Fruit fly (Drosophila melanogaster) whole organism, embryonic: ENCODE results near the gene CG2124.
A peak's percentile ranks its signal among the peaks of the same experiment; 100 is the strongest.

Source experiments
- Aef1 ChIP-seq: fragments of 200-800 bp; sonication (Bioruptor generic); IDR thresholded peaks from 3 replicates; pipeline ENCODE4 v1.3.6; 2022; ENCODE audit warnings: missing biosample characterization, missing genetic modification characterization
- Antp ChIP-seq: fragments of 200-800 bp; sonication (Bioruptor generic); optimal IDR thresholded peaks from 3 replicates; lab custom pipeline; 2016; ENCODE audit warnings: missing biosample characterization, missing genetic modification characterization
- CG10543 ChIP-seq: fragments of 200-800 bp; sonication (Bioruptor generic); optimal IDR thresholded peaks from 3 replicates; lab custom pipeline; 2017; ENCODE audit warnings: missing biosample characterization, mild to moderate bottlenecking, missing genetic modification characterization, moderate library complexity
- CG10654 ChIP-seq: fragments of 200-800 bp; sonication (Bioruptor generic); optimal IDR thresholded peaks from 2 replicates; lab custom pipeline; 2016; ENCODE audit warnings: missing biosample characterization, missing genetic modification characterization
- CG10959 ChIP-seq: fragments of 200-800 bp; sonication (Bioruptor generic); IDR thresholded peaks from 2 replicates; pipeline ENCODE4 v1.3.6; 2022; ENCODE audit warnings: missing biosample characterization, missing genetic modification characterization
- CG11085 ChIP-seq: fragments of 200-800 bp; sonication (Bioruptor generic); IDR thresholded peaks from 2 replicates; pipeline ENCODE4 v1.3.6; 2022; ENCODE audit warnings: missing biosample characterization, missing genetic modification characterization
- CG12769 ChIP-seq: fragments of 200-800 bp; sonication (Bioruptor generic); optimal IDR thresholded peaks from 2 replicates; lab custom pipeline; 2019; ENCODE audit warnings: missing biosample characterization, mild to moderate bottlenecking, missing genetic modification characterization, moderate library complexity
- CG13287 ChIP-seq: fragments of 200-800 bp; sonication (Bioruptor generic); IDR thresholded peaks from 2 replicates; pipeline ENCODE4 v1.3.6; 2022; ENCODE audit warnings: missing biosample characterization, missing genetic modification characterization; ENCODE audit not compliant: partially characterized antibody
- CG14710 ChIP-seq: fragments of 200-800 bp; sonication (Bioruptor generic); optimal IDR thresholded peaks from 3 replicates; lab custom pipeline; 2019; ENCODE audit warnings: missing biosample characterization, mild to moderate bottlenecking, missing genetic modification characterization, moderate library complexity
- CG16813 ChIP-seq: fragments of 200-800 bp; sonication (Bioruptor generic); IDR thresholded peaks from 3 replicates; pipeline ENCODE4 v1.3.6; 2022; ENCODE audit warnings: missing biosample characterization, missing genetic modification characterization; ENCODE audit not compliant: partially characterized antibody
- CG17385 ChIP-seq: fragments of 200-800 bp; sonication (Bioruptor generic); optimal IDR thresholded peaks from 3 replicates; lab custom pipeline; 2018; ENCODE audit warnings: missing biosample characterization, mild to moderate bottlenecking, missing genetic modification characterization
- CG1832 ChIP-seq: fragments of 200-800 bp; sonication (Bioruptor generic); optimal IDR thresholded peaks from 2 replicates; lab custom pipeline; 2017; ENCODE audit warnings: missing biosample characterization, mild to moderate bottlenecking, missing genetic modification characterization, inconsistent platforms
- CG2199 ChIP-seq: fragments of 200-800 bp; sonication (Bioruptor generic); IDR thresholded peaks from 3 replicates; pipeline ENCODE4 v1.3.6; 2022; ENCODE audit warnings: missing biosample characterization, missing genetic modification characterization
- CG2712 ChIP-seq: fragments of 200-800 bp; optimal IDR thresholded peaks from 3 replicates; lab custom pipeline; 2019; ENCODE audit warnings: missing biosample characterization, mild to moderate bottlenecking, missing genetic modification characterization, moderate library complexity
- CG30403 ChIP-seq: fragments of 200-800 bp; sonication (Bioruptor generic); optimal IDR thresholded peaks from 3 replicates; lab custom pipeline; 2016; ENCODE audit warnings: missing biosample characterization, missing genetic modification characterization
- CG33557 ChIP-seq: fragments of 200-800 bp; sonication (Bioruptor generic); optimal IDR thresholded peaks from 2 replicates; lab custom pipeline; 2019; ENCODE audit warnings: missing biosample characterization, mild to moderate bottlenecking, missing genetic modification characterization, moderate library complexity
- CG34422 ChIP-seq: fragments of 200-800 bp; sonication (Bioruptor generic); IDR thresholded peaks from 3 replicates; pipeline ENCODE4 v1.3.6; 2022; ENCODE audit warnings: missing biosample characterization, missing genetic modification characterization
- CG3838 ChIP-seq: fragments of 200-800 bp; sonication (Bioruptor generic); optimal IDR thresholded peaks from 3 replicates; lab custom pipeline; 2016; ENCODE audit warnings: missing biosample characterization, missing genetic modification characterization
- CG4404 ChIP-seq: fragments of 200-800 bp; sonication (Bioruptor generic); IDR thresholded peaks from 2 replicates; pipeline ENCODE4 v1.3.6; 2022; ENCODE audit warnings: missing biosample characterization, missing genetic modification characterization
- CG8290 ChIP-seq, 3 experiments: fragments of 200-800 bp; sonication (Bioruptor generic); optimal IDR thresholded peaks; 2 replicates each; lab custom pipeline; 2016 to 2019; ENCODE audit warnings: missing biosample characterization in 3 of 3, missing genetic modification characterization in 3 of 3, mild to moderate bottlenecking in 2 of 3, moderate library complexity in 1 of 3
- CG8478 ChIP-seq: fragments of >200 bp; optimal IDR thresholded peaks from 2 replicates; lab custom pipeline; 2018
- CoRest ChIP-seq: fragments of 200-800 bp; sonication (Bioruptor generic); optimal IDR thresholded peaks from 3 replicates; lab custom pipeline; 2018; ENCODE audit warnings: missing biosample characterization, mild to moderate bottlenecking, missing genetic modification characterization, moderate library complexity
- Eip74EF ChIP-seq, 2 experiments: fragments of 200-800 bp in 1 of 2; fragments of >200 bp in 1 of 2; sonication (Bioruptor generic) in 1 of 2; optimal IDR thresholded peaks; 2 replicates each; lab custom pipeline; 2017 to 2019; ENCODE audit warnings: missing biosample characterization in 2 of 2, missing genetic modification characterization in 2 of 2, mild to moderate bottlenecking in 1 of 2, moderate library complexity in 1 of 2
- Hand ChIP-seq: fragments of 200-800 bp; sonication (Bioruptor generic); optimal IDR thresholded peaks from 2 replicates; lab custom pipeline; 2017; ENCODE audit warnings: mild to moderate bottlenecking, missing biosample characterization, missing genetic modification reagents, missing genetic modification characterization
- Mad ChIP-seq: fragments of 200-800 bp; sonication (Bioruptor generic); optimal IDR thresholded peaks from 2 replicates; lab custom pipeline; 2016; ENCODE audit warnings: missing biosample characterization, missing genetic modification characterization
- Nf-YA ChIP-seq: fragments of 200-800 bp; sonication (Bioruptor generic); IDR thresholded peaks from 2 replicates; pipeline ENCODE4 v1.3.6; 2022; ENCODE audit warnings: missing biosample characterization, missing genetic modification characterization
- TFAM ChIP-seq: fragments of 200-800 bp; sonication (Bioruptor generic); optimal IDR thresholded peaks from 2 replicates; lab custom pipeline; 2017; ENCODE audit warnings: missing biosample characterization, missing genetic modification characterization, inconsistent platforms
- bcd ChIP-seq: fragments of 200-800 bp; sonication (Bioruptor generic); optimal IDR thresholded peaks from 2 replicates; lab custom pipeline; 2017; ENCODE audit warnings: missing biosample characterization, mild to moderate bottlenecking, missing genetic modification characterization
- chm ChIP-seq: fragments of 200-800 bp; sonication (Bioruptor generic); IDR thresholded peaks from 2 replicates; pipeline ENCODE4 v1.3.6; 2022; ENCODE audit warnings: missing biosample characterization, missing genetic modification characterization
- dan ChIP-seq: fragments of 200-800 bp; sonication (Bioruptor generic); IDR thresholded peaks from 2 replicates; pipeline ENCODE4 v1.3.6; 2022; ENCODE audit warnings: missing biosample characterization, missing genetic modification characterization
- dysf ChIP-seq: fragments of 200-800 bp; sonication (Bioruptor generic); IDR thresholded peaks from 3 replicates; pipeline ENCODE4 v1.3.6; 2022; ENCODE audit warnings: missing biosample characterization, missing genetic modification characterization
- gce ChIP-seq: fragments of 200-800 bp; sonication (Bioruptor generic); IDR thresholded peaks from 3 replicates; pipeline ENCODE4 v1.3.6; 2022; ENCODE audit warnings: missing biosample characterization, missing genetic modification characterization
- grau ChIP-seq: fragments of 200-800 bp; optimal IDR thresholded peaks from 3 replicates; lab custom pipeline; 2019; ENCODE audit warnings: missing biosample characterization, mild to moderate bottlenecking, missing genetic modification characterization, moderate library complexity
- gro ChIP-seq: fragments of 200-800 bp; sonication (Bioruptor generic); optimal IDR thresholded peaks from 2 replicates; lab custom pipeline; 2016; ENCODE audit warnings: missing biosample characterization, missing genetic modification characterization
- inv ChIP-seq: fragments of 200-800 bp; sonication (Bioruptor generic); IDR thresholded peaks from 2 replicates; pipeline ENCODE4 v1.3.6; 2022; ENCODE audit warnings: missing biosample characterization, missing genetic modification characterization; ENCODE audit not compliant: partially characterized antibody
- klu ChIP-seq: fragments of 200-800 bp; sonication (Bioruptor generic); IDR thresholded peaks from 2 replicates; pipeline ENCODE4 v1.3.6; 2022; ENCODE audit warnings: missing biosample characterization, missing genetic modification characterization
- lov ChIP-seq, 2 experiments: fragments of 200-800 bp in 1 of 2; fragments of >200 bp in 1 of 2; sonication (Bioruptor generic) in 1 of 2; IDR thresholded peaks in 1 of 2; optimal IDR thresholded peaks in 1 of 2; 2 replicates in 1 of 2; 3 replicates in 1 of 2; pipeline versions ENCODE4 v1.3.6 to Lab custom; 2017 to 2022; ENCODE audit warnings: missing biosample characterization in 1 of 2, missing genetic modification characterization in 1 of 2
- onecut ChIP-seq: fragments of 200-800 bp; sonication (Bioruptor generic); IDR thresholded peaks from 2 replicates; pipeline ENCODE4 v1.3.6; 2022; ENCODE audit warnings: missing biosample characterization, missing genetic modification characterization
- pita ChIP-seq: fragments of 200-800 bp; sonication (Bioruptor generic); optimal IDR thresholded peaks from 2 replicates; lab custom pipeline; 2017; ENCODE audit warnings: missing biosample characterization, mild to moderate bottlenecking, missing genetic modification characterization
- ranshi ChIP-seq: fragments of 200-800 bp; sonication (Bioruptor generic); IDR thresholded peaks from 2 replicates; pipeline ENCODE4 v1.3.6; 2022; ENCODE audit warnings: missing biosample characterization, missing genetic modification characterization
- seq ChIP-seq: fragments of 200-800 bp; sonication (Bioruptor generic); IDR thresholded peaks from 2 replicates; pipeline ENCODE4 v1.3.6; 2022; ENCODE audit warnings: missing biosample characterization, missing genetic modification characterization
- slbo ChIP-seq: fragments of 200-800 bp; sonication (Bioruptor generic); IDR thresholded peaks from 2 replicates; pipeline ENCODE4 v1.3.6; 2022; ENCODE audit warnings: missing biosample characterization, missing genetic modification characterization
- so ChIP-seq: fragments of 200-800 bp; sonication (Bioruptor generic); IDR thresholded peaks from 3 replicates; pipeline ENCODE4 v1.3.6; 2022; ENCODE audit warnings: missing biosample characterization, missing genetic modification characterization
- sob ChIP-seq: fragments of 200-800 bp; sonication (Bioruptor generic); IDR thresholded peaks from 2 replicates; pipeline ENCODE4 v1.3.6; 2022; ENCODE audit warnings: missing biosample characterization, missing genetic modification characterization
- stwl ChIP-seq: fragments of 200-800 bp; sonication (Bioruptor generic); optimal IDR thresholded peaks from 3 replicates; lab custom pipeline; 2018; ENCODE audit warnings: missing biosample characterization, mild to moderate bottlenecking, missing genetic modification characterization, moderate library complexity
- tna ChIP-seq: fragments of 200-800 bp; sonication (Bioruptor generic); IDR thresholded peaks from 2 replicates; pipeline ENCODE4 v1.3.6; 2022; ENCODE audit warnings: missing biosample characterization, missing genetic modification characterization; ENCODE audit not compliant: partially characterized antibody
- z ChIP-seq: fragments of 200-800 bp; sonication (Bioruptor generic); IDR thresholded peaks from 3 replicates; pipeline ENCODE4 v1.3.6; 2022; ENCODE audit warnings: missing biosample characterization, missing genetic modification characterization
- zfh2 ChIP-seq: fragments of 200-800 bp; sonication (Bioruptor generic); optimal IDR thresholded peaks from 2 replicates; lab custom pipeline; 2016; ENCODE audit warnings: missing biosample characterization, missing genetic modification characterization

Gene CG2124

DNA sequence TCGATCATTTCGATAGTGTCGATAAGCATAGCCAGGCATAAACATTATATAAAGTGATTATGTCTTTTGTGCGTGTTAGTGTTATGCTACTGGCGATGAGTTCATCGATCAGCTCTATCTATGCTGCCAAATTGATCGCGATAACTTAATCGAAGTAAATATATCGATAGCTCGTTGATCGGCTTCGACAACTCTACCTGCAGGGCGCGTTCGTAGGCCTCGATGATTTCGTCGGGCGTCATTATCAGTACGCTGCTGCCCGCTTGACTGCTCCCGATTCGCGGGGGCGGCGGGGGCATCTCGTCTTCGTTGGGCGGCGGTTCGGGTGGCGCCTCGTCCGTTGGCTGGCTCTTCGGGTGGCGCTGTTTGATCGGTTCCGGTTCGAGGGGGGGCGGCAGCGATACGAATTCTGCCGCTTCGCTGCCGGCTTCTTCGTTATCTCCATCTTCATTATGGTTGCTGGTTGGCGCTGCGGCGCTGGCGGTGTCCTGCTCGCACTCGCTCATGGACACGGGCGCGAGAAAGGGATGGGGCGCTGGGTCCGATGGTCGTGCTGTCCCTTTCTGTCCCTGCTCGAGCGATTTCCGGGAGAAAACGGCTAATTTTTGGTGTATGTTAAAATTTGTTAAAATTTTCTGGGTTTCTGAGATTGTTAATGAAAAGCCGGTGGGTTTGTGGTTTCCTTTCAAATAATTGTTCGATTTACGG is 6.3 kb downstream of the CG2124 start, which contains the start of gene CG1628 (continued):
- TF ChIP-seq seq (0 out of 2 replicates have a peak, but pooled peaks have one; percentile 20), inv (GFP tag; lab: Robert Waterston, UW) (no peak), gce (GFP tag; lab: Robert Waterston, UW) (0 out of 3 replicates have a peak, but pooled peaks have one; percentile 43), pita (GFP tag; lab: Kevin White, UChicago) (no peak), zfh2 (GFP tag; lab: Kevin White, UChicago) (no peak), dan (GFP tag; lab: Robert Waterston, UW) (no peak), CG14710 (tag; lab: Kevin White, UChicago) (peak; percentile 31), Eip74EF (GFP tag; optimal IDR thresholded peaks at IDR 0.05; lab: Kevin White, UChicago) (peak in 1 of 2 experiments; percentile 89), Aef1 (GFP tag; lab: Robert Waterston, UW) (no peak), CG11085 (no peak), CG4404 (GFP tag; lab: Robert Waterston, UW) (no peak), CG34422 (peak; percentile 60; the same call in 1 of the 3 replicates), CG30403 (GFP tag; lab: Kevin White, UChicago) (peak; percentile 13), Mad (no peak), CG12769 (tag; lab: Kevin White, UChicago) (no peak), ranshi (GFP tag; lab: Robert Waterston, UW) (no peak), CoRest (tag; lab: Kevin White, UChicago) (peak; percentile 32), Antp (GFP tag; lab: Kevin White, UChicago) (no peak), CG10543 (GFP tag; lab: Kevin White, UChicago) (peak; percentile 77), CG13287 (peak; percentile 61), TFAM (GFP tag; lab: Kevin White, UChicago) (no peak), CG8478 (no peak), CG1832 (GFP tag; lab: Kevin White, UChicago) (peak; percentile 94), dysf (GFP tag; lab: Robert Waterston, UW) (peak; percentile 38; the same call in 1 of the 3 replicates), CG2712 (peak; percentile 18), CG17385 (GFP tag; lab: Kevin White, UChicago) (peak; percentile 34), grau (peak; percentile 11), tna (GFP tag; lab: Robert Waterston, UW) (peak; percentile 46; the same call in 1 of the 2 replicates), z (GFP tag; lab: Robert Waterston, UW) (no peak), CG8290 (GFP tag; optimal IDR thresholded peaks at IDR 0.05; lab: Kevin White, UChicago) (peak; percentile 82), CG8290 (tag; optimal IDR thresholded peaks at IDR 0.05; lab: Kevin White, UChicago) (peak; percentile 64 to 85), onecut (GFP tag; lab: Robert Waterston, UW) (peak; percentile 33), stwl (tag; lab: Kevin White, UChicago) (peak; percentile 10), CG3838 (no peak), CG16813 (GFP tag; lab: Robert Waterston, UW) (peak; percentile 67), slbo (GFP tag; lab: Robert Waterston, UW) (no peak; the same call in none of the 2 replicates), Hand (GFP tag; lab: Kevin White, UChicago) (no peak), CG10959 (GFP tag; lab: Robert Waterston, UW) (no peak; the same call in 1 of the 2 replicates), gro (GFP tag; lab: Kevin White, UChicago) (no peak), so (GFP tag; lab: Robert Waterston, UW) (0 out of 3 replicates have a peak, but pooled peaks have one; percentile 45), Nf-YA (GFP tag; lab: Robert Waterston, UW) (peak; percentile 39; the same call in 1 of the 2 replicates), klu (GFP tag; lab: Robert Waterston, UW) (peak; percentile 87), bcd (GFP tag; lab: Kevin White, UChicago) (peak; percentile 46), sob (GFP tag; lab: Robert Waterston, UW) (peak; percentile 57; the same call in 1 of the 2 replicates), CG33557 (GFP tag; lab: Kevin White, UChicago) (peak; percentile 8), CG2199 (0 out of 3 replicates have a peak, but pooled peaks have one; percentile 66), CG10654 (GFP tag; lab: Kevin White, UChicago) (no peak), lov (optimal IDR thresholded peaks at IDR 0.05; lab: Kevin White, UChicago) (no peak), lov (GFP tag; IDR thresholded peaks at IDR 0.05; lab: Robert Waterston, UW) (0 out of 3 replicates have a peak, but pooled peaks have one; percentile 56), chm (GFP tag; lab: Robert Waterston, UW) (peak; percentile 64)
